Worm (Caenorhabditis elegans) whole organism, mixed stage, embryonic: ENCODE results near the gene F17C11.12.

ENCODE experiments used
- M03D4.4 ChIP-seq: sonication (generic microtip); optimal IDR thresholded peaks from 2 replicates; lab custom pipeline; 2017; ENCODE audit warnings: mild to moderate bottlenecking, missing genetic modification characterization, missing compliant biosample characterization
- bed-3 ChIP-seq: fragments of 200-800 bp; sonication (Bioruptor generic); optimal IDR thresholded peaks from 3 replicates; lab custom pipeline; 2018; ENCODE audit warnings: mild to moderate bottlenecking, missing genetic modification characterization, moderate library complexity, missing compliant biosample characterization
- blmp-1 ChIP-seq: fragments of 150-350 bp; optimal IDR thresholded peaks from 2 replicates; lab custom pipeline; 2014; ENCODE audit warnings: missing biosample characterization, missing genetic modification characterization
- ceh-39 ChIP-seq: fragments of 150-350 bp; optimal IDR thresholded peaks from 2 replicates; lab custom pipeline; 2014; ENCODE audit warnings: missing biosample characterization, missing genetic modification characterization
- ceh-43 ChIP-seq: fragments of 200-800 bp; sonication (Bioruptor generic); optimal IDR thresholded peaks from 2 replicates; lab custom pipeline; 2018; ENCODE audit warnings: mild to moderate bottlenecking, missing genetic modification characterization, moderate library complexity, missing compliant biosample characterization
- ceh-83 ChIP-seq: fragments of 200-800 bp; sonication (Bioruptor generic); optimal IDR thresholded peaks from 2 replicates; lab custom pipeline; 2018; ENCODE audit warnings: mild to moderate bottlenecking, missing genetic modification characterization, missing compliant biosample characterization
- ces-1 ChIP-seq: fragments of 150-350 bp; optimal IDR thresholded peaks from 2 replicates; lab custom pipeline; 2014; ENCODE audit warnings: missing biosample characterization, missing genetic modification reagents, missing genetic modification characterization
- drap-1 ChIP-seq: fragments of 200-800 bp; sonication (Bioruptor generic); optimal IDR thresholded peaks from 3 replicates; lab custom pipeline; 2018; ENCODE audit warnings: mild to moderate bottlenecking, missing genetic modification characterization, missing compliant biosample characterization
- elt-1 ChIP-seq: sonication (generic microtip); optimal IDR thresholded peaks from 2 replicates; lab custom pipeline; 2017; ENCODE audit warnings: missing genetic modification characterization, mild to moderate bottlenecking, missing compliant biosample characterization, antibody characterized with exemption, moderate library complexity, borderline replicate concordance; ENCODE audit not compliant: insufficient read depth
- elt-3 ChIP-seq: fragments of 150-350 bp; optimal IDR thresholded peaks from 2 replicates; lab custom pipeline; 2014; ENCODE audit warnings: missing biosample characterization, missing genetic modification characterization
- flh-1 ChIP-seq: fragments of 200-800 bp; sonication (Bioruptor generic); optimal IDR thresholded peaks from 2 replicates; lab custom pipeline; 2018; ENCODE audit warnings: mild to moderate bottlenecking, missing genetic modification characterization, moderate library complexity, missing compliant biosample characterization
- ham-2 ChIP-seq: fragments of 200-800 bp; sonication (Bioruptor generic); optimal IDR thresholded peaks from 2 replicates; lab custom pipeline; 2018; ENCODE audit warnings: mild to moderate bottlenecking, missing genetic modification characterization, missing compliant biosample characterization
- hlh-1 ChIP-seq: fragments of 150-350 bp; optimal IDR thresholded peaks from 2 replicates; lab custom pipeline; 2014; ENCODE audit warnings: missing biosample characterization, missing genetic modification reagents, missing genetic modification characterization
- lin-13 ChIP-seq: fragments of 150-350 bp; optimal IDR thresholded peaks from 2 replicates; lab custom pipeline; 2014; ENCODE audit warnings: missing biosample characterization, missing genetic modification characterization
- lin-32 ChIP-seq: fragments of 200-800 bp; sonication (Bioruptor generic); optimal IDR thresholded peaks from 2 replicates; lab custom pipeline; 2018; ENCODE audit warnings: mild to moderate bottlenecking, missing genetic modification characterization, missing compliant biosample characterization
- lsy-2 ChIP-seq: fragments of 150-350 bp; optimal IDR thresholded peaks from 2 replicates; lab custom pipeline; 2014; ENCODE audit warnings: missing biosample characterization, missing genetic modification characterization
- mab-5 ChIP-seq: fragments of 150-350 bp; optimal IDR thresholded peaks from 2 replicates; lab custom pipeline; 2014; ENCODE audit warnings: missing biosample characterization, missing genetic modification characterization
- mep-1 ChIP-seq: fragments of 150-350 bp; optimal IDR thresholded peaks from 2 replicates; lab custom pipeline; 2017; ENCODE audit warnings: missing biosample characterization, missing genetic modification reagents, missing genetic modification characterization, inconsistent platforms
- mls-2 ChIP-seq: sonication (generic microtip); optimal IDR thresholded peaks from 2 replicates; lab custom pipeline; 2016; ENCODE audit warnings: mild to moderate bottlenecking, missing genetic modification characterization, moderate library complexity, missing compliant biosample characterization
- nhr-12 ChIP-seq: fragments of 150-350 bp; optimal IDR thresholded peaks from 2 replicates; lab custom pipeline; 2014; ENCODE audit warnings: missing biosample characterization, missing genetic modification characterization
- nhr-2 ChIP-seq: fragments of 150-350 bp; optimal IDR thresholded peaks from 2 replicates; lab custom pipeline; 2014; ENCODE audit warnings: missing biosample characterization, missing genetic modification characterization
- nhr-237 ChIP-seq: fragments of 150-350 bp; optimal IDR thresholded peaks from 2 replicates; lab custom pipeline; 2014; ENCODE audit warnings: missing biosample characterization, missing genetic modification characterization
- nhr-28 ChIP-seq: fragments of 150-350 bp; optimal IDR thresholded peaks from 2 replicates; lab custom pipeline; 2014; ENCODE audit warnings: missing biosample characterization, missing genetic modification characterization
- nhr-76 ChIP-seq: sonication (generic microtip); optimal IDR thresholded peaks from 2 replicates; lab custom pipeline; 2017; ENCODE audit warnings: missing biosample characterization, missing genetic modification characterization
- pha-4 ChIP-seq: fragments of 150-350 bp; optimal IDR thresholded peaks from 2 replicates; lab custom pipeline; 2018; ENCODE audit warnings: missing biosample characterization, missing genetic modification reagents, missing genetic modification characterization
- sem-2 ChIP-seq: fragments of 200-800 bp; sonication (Bioruptor generic); optimal IDR thresholded peaks from 2 replicates; lab custom pipeline; 2018; ENCODE audit warnings: mild to moderate bottlenecking, missing genetic modification characterization, missing compliant biosample characterization
- snpc-4 ChIP-seq: fragments of 150-350 bp; optimal IDR thresholded peaks from 2 replicates; lab custom pipeline; 2014; ENCODE audit warnings: missing biosample characterization, missing genetic modification characterization
- sptf-1 ChIP-seq: sonication (generic microtip); optimal IDR thresholded peaks from 2 replicates; lab custom pipeline; 2017; ENCODE audit warnings: mild to moderate bottlenecking, missing genetic modification characterization, moderate library complexity, missing compliant biosample characterization
- tbx-8 ChIP-seq: fragments of 200-800 bp; sonication (Bioruptor generic); optimal IDR thresholded peaks from 2 replicates; lab custom pipeline; 2018; ENCODE audit warnings: mild to moderate bottlenecking, missing genetic modification characterization, moderate library complexity, missing compliant biosample characterization
- unc-120 ChIP-seq: sonication (generic microtip); optimal IDR thresholded peaks from 2 replicates; lab custom pipeline; 2017; ENCODE audit warnings: missing genetic modification characterization, missing compliant biosample characterization; ENCODE audit not compliant: poor library complexity, severe bottlenecking
- unc-39 ChIP-seq: fragments of 150-350 bp; optimal IDR thresholded peaks from 2 replicates; lab custom pipeline; 2014; ENCODE audit warnings: missing biosample characterization, missing genetic modification characterization
- unc-62 ChIP-seq: fragments of 150-350 bp; optimal IDR thresholded peaks from 2 replicates; lab custom pipeline; 2014; ENCODE audit warnings: missing biosample characterization, missing genetic modification reagents, missing genetic modification characterization
- zip-8 ChIP-seq: fragments of 150-350 bp; optimal IDR thresholded peaks from 2 replicates; lab custom pipeline; 2014; ENCODE audit warnings: missing biosample characterization, missing genetic modification characterization
- ztf-11 ChIP-seq: fragments of 150-350 bp; optimal IDR thresholded peaks from 2 replicates; lab custom pipeline; 2014; ENCODE audit warnings: missing biosample characterization, missing genetic modification characterization

F17C11.12 gene

DNA sequence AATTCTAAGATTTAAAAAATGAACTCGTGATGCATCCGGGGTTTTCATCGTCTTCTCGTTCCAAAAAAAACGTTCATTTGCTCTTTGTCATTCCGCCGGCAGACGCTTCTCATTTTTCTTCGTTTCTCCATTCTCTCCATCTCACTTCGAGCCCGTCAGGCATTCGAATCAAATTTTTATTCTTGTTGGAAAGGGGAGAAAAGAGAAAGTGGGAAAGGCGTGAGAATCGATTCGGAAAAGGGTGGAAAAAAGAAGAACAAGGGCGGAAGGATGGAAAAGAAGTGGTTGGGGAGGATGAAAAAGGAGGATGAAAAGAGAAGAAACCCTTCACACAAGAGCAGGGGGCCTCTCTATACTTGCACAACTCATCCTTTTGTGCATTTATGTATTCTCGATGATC is 31.9 kb downstream of the F17C11.12 start:
- TF ChIP-seq unc-120 (tag; lab: Kevin White, UChicago) (peak; percentile 6), ces-1 (GFP tag; lab: Kevin White, UChicago) (peak; percentile 68), pha-4 (tag; lab: Kevin White, UChicago) (no peak)

DNA sequence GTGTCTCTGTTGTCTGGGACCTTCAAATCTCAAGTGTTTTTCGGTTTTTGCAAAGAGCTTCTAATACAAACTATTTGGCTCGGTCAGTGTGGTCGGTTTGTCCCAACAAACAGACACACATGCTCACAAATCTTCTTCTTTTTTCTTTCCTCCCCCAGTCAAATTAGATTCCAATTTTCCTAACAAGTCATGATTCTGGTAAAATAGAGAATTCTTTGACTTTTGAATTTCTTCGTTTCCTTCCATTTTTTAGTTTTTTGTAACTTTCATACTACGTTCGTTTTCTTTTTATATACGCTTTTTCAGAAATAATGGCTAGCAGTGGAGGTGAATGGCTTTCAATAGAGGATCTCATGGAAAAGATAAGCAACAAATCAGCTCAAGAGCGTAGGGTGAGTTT is 33.0 kb downstream of the F17C11.12 start, which contains the start of gene F32D8.15:
F32D8.15 (plus strand) TSS at position 301 of the 400 bp plus-strand sequence.
- peak; percentile 48 for TF ChIP-seq ces-1 (GFP tag; lab: Kevin White, UChicago)
- TF ChIP-seq lin-13 (tag; lab: Kevin White, UChicago), result no peak
- TF ChIP-seq lin-32, result no peak
- no peak for TF ChIP-seq nhr-2 (tag; lab: Kevin White, UChicago)
- TF ChIP-seq, all 35 proteins: peak for 1

DNA sequence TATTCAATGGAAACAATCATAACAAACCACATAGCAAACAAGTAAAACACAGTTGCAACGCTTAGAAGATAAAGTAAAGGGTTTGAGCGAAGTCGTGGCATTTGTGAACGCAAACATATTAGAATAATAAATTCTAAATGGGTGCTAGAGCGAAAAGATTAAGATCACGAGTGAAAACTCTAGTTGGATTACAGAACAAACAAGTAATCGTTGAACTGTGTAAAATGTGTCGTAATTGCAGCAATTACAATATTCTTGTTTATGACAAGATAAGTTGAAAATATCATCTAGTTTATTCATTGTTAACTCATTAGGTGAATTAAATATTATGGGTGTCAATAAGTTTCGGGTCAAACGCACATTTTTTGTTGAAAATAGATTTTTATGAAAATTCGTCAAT is 34.0 kb downstream of the F17C11.12 start, which contains the start of gene F32D8.8:
F32D8.8 (minus strand) TSS at position 101 of the 400 bp plus-strand sequence.
- TF ChIP-seq ceh-43 (GFP tag; lab: Kevin White, UChicago) (no peak), zip-8 (no peak), mls-2 (tag; lab: Kevin White, UChicago) (no peak), mep-1 (tag; lab: Kevin White, UChicago) (no peak)

DNA sequence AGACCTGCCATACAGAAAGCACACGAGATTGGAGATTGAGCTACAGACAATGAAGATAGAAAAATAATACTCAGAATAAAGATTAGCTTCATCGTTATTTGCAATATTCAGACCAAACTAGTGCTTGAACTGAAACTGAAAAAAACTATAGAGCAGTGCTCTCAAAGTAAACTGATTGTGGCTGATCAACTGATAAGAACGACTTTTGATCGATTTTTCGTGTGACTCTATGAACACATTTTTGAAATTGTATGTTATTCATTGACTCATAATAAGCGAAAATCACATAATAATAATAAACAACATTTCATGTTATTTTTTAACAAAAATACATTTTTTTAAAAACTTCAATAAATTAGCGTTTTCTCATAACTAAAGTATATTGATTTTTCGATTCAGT is 35.6 kb downstream of the F17C11.12 start, which contains the start of gene spp-16:
spp-16 (minus strand) TSS at position 179 of the 400 bp plus-strand sequence.
- TF ChIP-seq ceh-39 (tag; lab: Kevin White, UChicago) (no peak), ceh-83 (GFP tag; lab: Kevin White, UChicago) (no peak), blmp-1 (tag; lab: Kevin White, UChicago) (no peak), hlh-1 (tag; lab: Kevin White, UChicago) (no peak), lin-13 (tag; lab: Kevin White, UChicago) (no peak), tbx-8 (GFP tag; lab: Kevin White, UChicago) (no peak), bed-3 (GFP tag; lab: Kevin White, UChicago) (no peak), ztf-11 (no peak), M03D4.4 (tag; lab: Kevin White, UChicago) (no peak), drap-1 (no peak), zip-8 (no peak), ceh-43 (GFP tag; lab: Kevin White, UChicago) (no peak), nhr-237 (no peak), sem-2 (GFP tag; lab: Kevin White, UChicago) (no peak), unc-39 (no peak), ham-2 (no peak), lin-32 (no peak), nhr-2 (tag; lab: Kevin White, UChicago) (no peak), mep-1 (tag; lab: Kevin White, UChicago) (no peak)

DNA sequence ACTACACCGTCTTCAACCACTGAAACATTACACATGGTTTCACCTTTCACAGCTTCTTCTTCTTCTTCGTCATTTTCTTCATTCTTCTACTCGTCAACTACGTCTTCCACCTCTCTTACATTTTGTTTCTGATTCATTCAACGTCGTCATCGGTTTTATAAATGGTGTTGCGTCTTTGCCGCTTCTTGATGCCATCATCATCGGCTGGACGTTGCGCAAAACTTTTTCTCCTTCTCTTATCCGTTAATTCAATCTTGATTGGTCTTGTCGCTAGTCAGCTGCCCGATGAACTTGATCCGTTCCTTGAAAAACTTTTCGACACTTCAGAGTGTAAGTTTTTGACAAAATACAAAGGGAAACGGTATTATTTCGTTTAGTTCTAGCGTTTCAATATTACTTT is 38.1 kb downstream of the F17C11.12 start:
- TF ChIP-seq hlh-1 (tag; lab: Kevin White, UChicago) (no peak), elt-1 (peak; percentile 64)

DNA sequence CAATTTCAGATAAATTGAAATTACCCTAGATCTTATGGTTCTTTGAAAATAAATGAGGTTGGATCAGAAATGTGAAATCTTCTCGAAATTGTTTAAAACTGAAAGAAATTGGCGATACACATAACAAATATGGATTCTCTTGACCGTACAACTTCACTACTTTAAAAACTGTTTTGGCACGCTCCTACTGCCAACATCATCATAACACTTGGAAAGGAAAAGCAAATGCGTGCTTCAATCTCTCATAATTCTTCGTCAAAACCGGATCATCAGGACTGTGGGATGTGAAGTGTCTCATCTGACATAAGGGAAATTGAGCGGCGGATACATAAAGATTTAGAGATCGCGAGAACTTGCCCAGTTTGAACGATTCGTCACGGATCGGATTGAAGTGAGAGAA is 38.6 kb downstream of the F17C11.12 start, which contains the start of gene F32D8.7:
F32D8.7 (plus strand) TSS at position 329 of the 400 bp plus-strand sequence.
- TF ChIP-seq lsy-2 (tag; lab: Kevin White, UChicago) (no peak), ham-2 (no peak), unc-62 (peak; percentile 15), mls-2 (tag; lab: Kevin White, UChicago) (no peak), sem-2 (GFP tag; lab: Kevin White, UChicago) (no peak), nhr-237 (no peak)

DNA sequence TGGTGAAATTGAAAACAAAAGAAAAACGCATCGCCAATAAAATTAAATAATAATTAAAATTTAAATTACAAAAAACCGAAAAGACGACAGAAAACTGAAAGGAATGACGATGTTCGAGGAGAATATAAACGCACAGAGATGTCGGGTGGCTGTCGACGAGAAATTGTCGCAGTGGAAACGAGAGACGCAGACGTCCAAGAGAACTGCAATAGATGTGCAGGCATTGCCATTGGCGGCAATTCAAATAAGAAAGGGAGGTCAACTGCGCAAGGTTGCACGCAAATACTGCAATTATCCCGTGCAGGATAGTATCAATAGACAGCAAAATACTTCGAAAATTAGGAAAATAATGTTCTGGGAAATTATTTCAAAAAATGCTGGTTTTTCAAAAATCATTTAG is 39.5 kb downstream of the F17C11.12 start:
- TF ChIP-seq unc-39 (peak; percentile 42), ceh-43 (GFP tag; lab: Kevin White, UChicago) (peak; percentile 64), nhr-76 (tag; lab: Kevin White, UChicago) (no peak), mep-1 (tag; lab: Kevin White, UChicago) (peak; percentile 99), mls-2 (tag; lab: Kevin White, UChicago) (peak; percentile 85), M03D4.4 (tag; lab: Kevin White, UChicago) (peak; percentile 73), ceh-39 (tag; lab: Kevin White, UChicago) (peak; percentile 99), ces-1 (GFP tag; lab: Kevin White, UChicago) (peak; percentile 84), lsy-2 (tag; lab: Kevin White, UChicago) (peak; percentile 92), pha-4 (tag; lab: Kevin White, UChicago) (peak; percentile 99), snpc-4 (no peak), flh-1 (no peak), blmp-1 (tag; lab: Kevin White, UChicago) (peak; percentile 33), nhr-28 (tag; lab: Kevin White, UChicago) (peak; percentile 14), mab-5 (tag; lab: Kevin White, UChicago) (no peak), elt-3 (tag; lab: Kevin White, UChicago) (peak; percentile 86), sptf-1 (tag; lab: Kevin White, UChicago) (peak; percentile 92), lin-13 (tag; lab: Kevin White, UChicago) (peak; percentile 97), zip-8 (no peak), unc-62 (peak; percentile 94), nhr-12 (tag; lab: Kevin White, UChicago) (peak; percentile 92), tbx-8 (GFP tag; lab: Kevin White, UChicago) (peak; percentile 50), sem-2 (GFP tag; lab: Kevin White, UChicago) (no peak), bed-3 (GFP tag; lab: Kevin White, UChicago) (peak; percentile 52), lin-32 (no peak), nhr-2 (tag; lab: Kevin White, UChicago) (peak; percentile 80), elt-1 (peak; percentile 34), unc-120 (tag; lab: Kevin White, UChicago) (peak; percentile 98), ztf-11 (peak; percentile 60)
